Fruit fly (Drosophila melanogaster) whole organism, embryonic: ENCODE results near the gene CG8159.

Experiments used
- Atf-2 ChIP-seq: fragments of 200-800 bp; sonication (Bioruptor generic); optimal IDR thresholded peaks from 2 replicates; lab custom pipeline; 2016; ENCODE audit warnings: missing biosample characterization, missing genetic modification characterization
- Bdp1 ChIP-seq: fragments of 200-800 bp; sonication (Bioruptor generic); optimal IDR thresholded peaks from 3 replicates; lab custom pipeline; 2016; ENCODE audit warnings: missing biosample characterization, missing genetic modification characterization
- C15 ChIP-seq: fragments of 200-800 bp; sonication (Bioruptor generic); IDR thresholded peaks from 3 replicates; pipeline ENCODE4 v1.3.6; 2022; ENCODE audit warnings: missing biosample characterization, missing genetic modification characterization
- CG10321 ChIP-seq: fragments of 200-800 bp; sonication (Bioruptor generic); IDR thresholded peaks from 2 replicates; pipeline ENCODE4 v1.3.6; 2022; ENCODE audit warnings: missing biosample characterization, missing genetic modification characterization
- CG11398 ChIP-seq: fragments of 200-800 bp; sonication (Bioruptor generic); optimal IDR thresholded peaks from 2 replicates; lab custom pipeline; 2016; ENCODE audit warnings: missing biosample characterization, missing genetic modification characterization
- CG11695 ChIP-seq: fragments of 200-800 bp; sonication (Bioruptor generic); IDR thresholded peaks from 3 replicates; pipeline ENCODE4 v1.3.6; 2022; ENCODE audit warnings: missing biosample characterization, missing genetic modification characterization
- CG12744 ChIP-seq: fragments of 200-800 bp; sonication (Bioruptor generic); optimal IDR thresholded peaks from 2 replicates; lab custom pipeline; 2016; ENCODE audit warnings: missing biosample characterization, missing genetic modification characterization
- CG14710 ChIP-seq: fragments of 200-800 bp; sonication (Bioruptor generic); optimal IDR thresholded peaks from 3 replicates; lab custom pipeline; 2019; ENCODE audit warnings: missing biosample characterization, mild to moderate bottlenecking, missing genetic modification characterization, moderate library complexity
- CG14860 ChIP-seq: fragments of 200-800 bp; sonication (Bioruptor generic); IDR thresholded peaks from 3 replicates; pipeline ENCODE4 v1.3.6; 2022; ENCODE audit warnings: missing biosample characterization, missing genetic modification characterization; ENCODE audit not compliant: partially characterized antibody
- CG1792 ChIP-seq: fragments of 200-800 bp; sonication (Bioruptor generic); optimal IDR thresholded peaks from 2 replicates; lab custom pipeline; 2016; ENCODE audit warnings: missing biosample characterization, missing genetic modification characterization
- CG2678 ChIP-seq: fragments of 200-800 bp; sonication (Bioruptor generic); optimal IDR thresholded peaks from 3 replicates; lab custom pipeline; 2019; ENCODE audit warnings: missing biosample characterization, mild to moderate bottlenecking, missing genetic modification characterization, moderate library complexity
- CG3163 ChIP-seq: fragments of 200-800 bp; sonication (Bioruptor generic); optimal IDR thresholded peaks from 3 replicates; lab custom pipeline; 2016; ENCODE audit warnings: missing biosample characterization, missing genetic modification characterization
- CG32767 ChIP-seq: fragments of 200-800 bp; sonication (Bioruptor generic); IDR thresholded peaks from 2 replicates; pipeline ENCODE4 v1.3.6; 2022; ENCODE audit warnings: missing biosample characterization, missing genetic modification characterization
- CG33213 ChIP-seq: fragments of 200-800 bp; sonication (Bioruptor generic); optimal IDR thresholded peaks from 3 replicates; lab custom pipeline; 2016; ENCODE audit warnings: missing biosample characterization, missing genetic modification characterization
- CG34376 ChIP-seq: fragments of 200-800 bp; sonication (Bioruptor generic); optimal IDR thresholded peaks from 2 replicates; lab custom pipeline; 2018; ENCODE audit warnings: missing biosample characterization, mild to moderate bottlenecking, missing genetic modification characterization
- CG42726 ChIP-seq: fragments of 200-800 bp; sonication (Bioruptor generic); IDR thresholded peaks from 2 replicates; pipeline ENCODE4 v1.3.6; 2022; ENCODE audit warnings: missing biosample characterization, missing genetic modification characterization; ENCODE audit not compliant: partially characterized antibody
- CG4617 ChIP-seq: fragments of 200-800 bp; sonication (Bioruptor generic); optimal IDR thresholded peaks from 3 replicates; lab custom pipeline; 2016; ENCODE audit warnings: missing biosample characterization, missing genetic modification characterization, borderline replicate concordance
- CG5953 ChIP-seq: fragments of 200-800 bp; sonication (Bioruptor generic); IDR thresholded peaks from 2 replicates; pipeline ENCODE4 v1.3.6; 2022; ENCODE audit warnings: missing biosample characterization, missing genetic modification characterization
- CG6175 ChIP-seq: fragments of 200-800 bp; sonication (Bioruptor generic); IDR thresholded peaks from 3 replicates; pipeline ENCODE4 v1.3.6; 2022; ENCODE audit warnings: missing biosample characterization, missing genetic modification characterization
- CG7786 ChIP-seq: fragments of 200-800 bp; sonication (Bioruptor generic); optimal IDR thresholded peaks from 2 replicates; lab custom pipeline; 2016; ENCODE audit warnings: missing biosample characterization, missing genetic modification characterization
- CG8765 ChIP-seq: fragments of 200-800 bp; sonication (Bioruptor generic); IDR thresholded peaks from 2 replicates; pipeline ENCODE4 v1.3.6; 2022; ENCODE audit warnings: missing biosample characterization, missing genetic modification characterization
- CG9437 ChIP-seq: fragments of 200-800 bp; sonication (Bioruptor generic); optimal IDR thresholded peaks from 2 replicates; lab custom pipeline; 2018; ENCODE audit warnings: missing biosample characterization, mild to moderate bottlenecking, missing genetic modification characterization
- Camta ChIP-seq: fragments of 200-800 bp; sonication (Bioruptor generic); optimal IDR thresholded peaks from 2 replicates; lab custom pipeline; 2016; ENCODE audit warnings: missing biosample characterization, missing genetic modification characterization
- D19A ChIP-seq: fragments of 200-800 bp; optimal IDR thresholded peaks from 3 replicates; lab custom pipeline; 2019; ENCODE audit warnings: missing biosample characterization, mild to moderate bottlenecking, missing genetic modification characterization, moderate library complexity
- ERR ChIP-seq: fragments of 200-800 bp; sonication (Bioruptor generic); optimal IDR thresholded peaks from 2 replicates; lab custom pipeline; 2016; ENCODE audit warnings: missing biosample characterization, missing genetic modification characterization
- Ets97D ChIP-seq: fragments of 200-800 bp; sonication (Bioruptor generic); optimal IDR thresholded peaks from 3 replicates; lab custom pipeline; 2016; ENCODE audit warnings: missing biosample characterization, missing genetic modification characterization
- HLHmδ ChIP-seq: fragments of 200-800 bp; sonication (Bioruptor generic); optimal IDR thresholded peaks from 2 replicates; lab custom pipeline; 2018; ENCODE audit warnings: missing biosample characterization, mild to moderate bottlenecking, missing genetic modification characterization, moderate library complexity
- Hand ChIP-seq: fragments of 200-800 bp; sonication (Bioruptor generic); optimal IDR thresholded peaks from 2 replicates; lab custom pipeline; 2017; ENCODE audit warnings: mild to moderate bottlenecking, missing biosample characterization, missing genetic modification reagents, missing genetic modification characterization
- Hey ChIP-seq: fragments of 200-800 bp; sonication (Bioruptor generic); optimal IDR thresholded peaks from 3 replicates; lab custom pipeline; 2018; ENCODE audit warnings: missing biosample characterization, mild to moderate bottlenecking, missing genetic modification characterization
- Hr78 ChIP-seq, 2 experiments: fragments of 200-800 bp in 1 of 2; fragments of >200 bp in 1 of 2; sonication (Bioruptor generic) in 1 of 2; optimal IDR thresholded peaks; 2 replicates each; lab custom pipeline; 2017 to 2019; ENCODE audit warnings: missing biosample characterization in 2 of 2, missing genetic modification characterization in 2 of 2, mild to moderate bottlenecking in 1 of 2, moderate library complexity in 1 of 2
- MBD-R2 ChIP-seq: fragments of 200-800 bp; sonication (Bioruptor generic); IDR thresholded peaks from 2 replicates; pipeline ENCODE4 v1.3.6; 2022; ENCODE audit warnings: missing biosample characterization, missing genetic modification characterization
- Oli ChIP-seq: fragments of 200-800 bp; sonication (Bioruptor generic); optimal IDR thresholded peaks from 2 replicates; lab custom pipeline; 2018; ENCODE audit warnings: missing biosample characterization, mild to moderate bottlenecking, missing genetic modification characterization, moderate library complexity
- cg ChIP-seq: fragments of 200-800 bp; sonication (Bioruptor generic); optimal IDR thresholded peaks from 3 replicates; lab custom pipeline; 2019; ENCODE audit warnings: missing biosample characterization, mild to moderate bottlenecking, missing genetic modification characterization, moderate library complexity
- chif ChIP-seq, 2 experiments: fragments of 200-800 bp; sonication (Bioruptor generic); optimal IDR thresholded peaks; 3 replicates each; lab custom pipeline; 2016; ENCODE audit warnings: missing biosample characterization in 2 of 2, missing genetic modification characterization in 2 of 2
- chm ChIP-seq: fragments of 200-800 bp; sonication (Bioruptor generic); IDR thresholded peaks from 2 replicates; pipeline ENCODE4 v1.3.6; 2022; ENCODE audit warnings: missing biosample characterization, missing genetic modification characterization
- dpn ChIP-seq, 2 experiments: fragments of 200-800 bp; sonication (Bioruptor generic); optimal IDR thresholded peaks; 3 replicates each; lab custom pipeline; 2016; ENCODE audit warnings: missing biosample characterization in 2 of 2, missing genetic modification characterization in 2 of 2
- emc ChIP-seq: fragments of 200-800 bp; sonication (Bioruptor generic); optimal IDR thresholded peaks from 2 replicates; lab custom pipeline; 2016; ENCODE audit warnings: missing biosample characterization, missing genetic modification characterization
- fd102C ChIP-seq: fragments of 200-800 bp; sonication (Bioruptor generic); optimal IDR thresholded peaks from 2 replicates; lab custom pipeline; 2018; ENCODE audit warnings: missing biosample characterization, mild to moderate bottlenecking, missing genetic modification characterization, moderate library complexity
- gcm ChIP-seq: fragments of 200-800 bp; sonication (Bioruptor generic); optimal IDR thresholded peaks from 2 replicates; lab custom pipeline; 2019; ENCODE audit warnings: missing biosample characterization, mild to moderate bottlenecking, missing genetic modification characterization, moderate library complexity
- gsb-n ChIP-seq: fragments of 200-800 bp; sonication (Bioruptor generic); optimal IDR thresholded peaks from 3 replicates; lab custom pipeline; 2018; ENCODE audit warnings: missing biosample characterization, mild to moderate bottlenecking, missing genetic modification characterization
- ham ChIP-seq: fragments of 200-800 bp; sonication (Bioruptor generic); IDR thresholded peaks from 2 replicates; pipeline ENCODE4 v1.3.6; 2022; ENCODE audit warnings: missing biosample characterization, missing genetic modification characterization
- hkb ChIP-seq, 2 experiments: fragments of 200-800 bp in 1 of 2; fragments of >200 bp in 1 of 2; sonication (Bioruptor generic) in 1 of 2; IDR thresholded peaks in 1 of 2; optimal IDR thresholded peaks in 1 of 2; 2 replicates each; pipeline versions ENCODE4 v1.3.6 to Lab custom; 2017 to 2022; ENCODE audit warnings: missing biosample characterization in 1 of 2, missing genetic modification characterization in 1 of 2
- ind ChIP-seq: fragments of 200-800 bp; sonication (Bioruptor generic); optimal IDR thresholded peaks from 3 replicates; lab custom pipeline; 2016; ENCODE audit warnings: missing biosample characterization, missing genetic modification characterization
- jing ChIP-seq: fragments of 200-800 bp; sonication (Bioruptor generic); optimal IDR thresholded peaks from 2 replicates; lab custom pipeline; 2018; ENCODE audit warnings: missing biosample characterization, mild to moderate bottlenecking, missing genetic modification characterization
- lilli ChIP-seq: fragments of 200-800 bp; sonication (Bioruptor generic); optimal IDR thresholded peaks from 3 replicates; lab custom pipeline; 2016; ENCODE audit warnings: missing biosample characterization, missing genetic modification characterization
- sc ChIP-seq, 3 experiments: fragments of >200 bp in 2 of 3; fragments of 200-800 bp in 1 of 3; sonication (Bioruptor generic) in 1 of 3; optimal IDR thresholded peaks; 2 replicates in 2 of 3; 3 replicates in 1 of 3; lab custom pipeline; 2017; ENCODE audit warnings: mild to moderate bottlenecking in 1 of 3, missing biosample characterization in 1 of 3, missing genetic modification characterization in 1 of 3, missing genetic modification reagents in 1 of 3
- sim ChIP-seq: fragments of 200-800 bp; sonication (Bioruptor generic); IDR thresholded peaks from 2 replicates; pipeline ENCODE4 v1.3.6; 2022; ENCODE audit warnings: missing biosample characterization, missing genetic modification characterization
- sqz ChIP-seq: fragments of 200-800 bp; sonication (Bioruptor generic); optimal IDR thresholded peaks from 3 replicates; lab custom pipeline; 2018; ENCODE audit warnings: missing biosample characterization, mild to moderate bottlenecking, missing genetic modification characterization
- stc ChIP-seq: fragments of 200-800 bp; sonication (Bioruptor generic); IDR thresholded peaks from 2 replicates; pipeline ENCODE4 v1.3.6; 2022; ENCODE audit warnings: missing biosample characterization, missing genetic modification characterization
- zen2 ChIP-seq: fragments of 200-800 bp; sonication (Bioruptor generic); IDR thresholded peaks from 3 replicates; pipeline ENCODE4 v1.3.6; 2022; ENCODE audit warnings: missing biosample characterization, missing genetic modification characterization; ENCODE audit not compliant: partially characterized antibody

Gene CG8159

dm6 chr3R:8746354-8746753, 19.7 kb downstream of the CG8159 start (continued):
- no peak for TF ChIP-seq CG32767 (GFP tag; lab: Robert Waterston, UW)
- peak; percentile 70 for TF ChIP-seq CG14710 (tag; lab: Kevin White, UChicago)
- TF ChIP-seq Ets97D (GFP tag; lab: Kevin White, UChicago), result no peak
- TF ChIP-seq CG1792 (GFP tag; lab: Kevin White, UChicago), result no peak
- no peak for TF ChIP-seq C15 (GFP tag; lab: Robert Waterston, UW)
- peak; percentile 33 to 42 for TF ChIP-seq chif (GFP tag; optimal IDR thresholded peaks at IDR 0.05; lab: Kevin White, UChicago)
- peak; percentile 63 for TF ChIP-seq CG8765
- no peak for TF ChIP-seq Hr78 (GFP tag; optimal IDR thresholded peaks at IDR 0.05; lab: Kevin White, UChicago)
- TF ChIP-seq Oli (tag; lab: Kevin White, UChicago), result peak; percentile 66
- no peak for TF ChIP-seq CG12744 (GFP tag; lab: Kevin White, UChicago)
- peak; percentile 17 for TF ChIP-seq CG4617 (GFP tag; lab: Kevin White, UChicago)
- peak; percentile 58 for TF ChIP-seq lilli
- peak; percentile 54 for TF ChIP-seq ind
- TF ChIP-seq zen2 (GFP tag; lab: Robert Waterston, UW), result no peak
- no peak for TF ChIP-seq Bdp1 (GFP tag; lab: Kevin White, UChicago)
- TF ChIP-seq cg (GFP tag; lab: Kevin White, UChicago), result no peak
- TF ChIP-seq jing (GFP tag; lab: Kevin White, UChicago), result peak; percentile 6
- no peak for TF ChIP-seq CG3163 (GFP tag; lab: Kevin White, UChicago)
- TF ChIP-seq Hand (GFP tag; lab: Kevin White, UChicago), result no peak
- TF ChIP-seq CG11398, result no peak
- no peak for TF ChIP-seq ham (GFP tag; lab: Robert Waterston, UW)
- no peak for TF ChIP-seq ERR (GFP tag; lab: Kevin White, UChicago)
- peak; percentile 57; the same call in 2 of the 3 replicates for TF ChIP-seq CG11695 (GFP tag; lab: Robert Waterston, UW)
- no peak for TF ChIP-seq HLHmδ (GFP tag; lab: Kevin White, UChicago)
- TF ChIP-seq dpn (GFP tag; optimal IDR thresholded peaks at IDR 0.05; lab: Kevin White, UChicago), result peak in 1 of 2 experiments; percentile 63
- peak; percentile 25 for TF ChIP-seq fd102C (GFP tag; lab: Kevin White, UChicago)
- TF ChIP-seq sim (GFP tag; lab: Robert Waterston, UW), result peak; percentile 63; the same call in 1 of the 2 replicates
- no peak for TF ChIP-seq sqz (GFP tag; lab: Kevin White, UChicago)
- peak; percentile 72 for TF ChIP-seq stc
- no peak for TF ChIP-seq CG6175 (GFP tag; lab: Robert Waterston, UW)
- TF ChIP-seq Atf-2 (GFP tag; lab: Kevin White, UChicago), result no peak
- TF ChIP-seq gcm (GFP tag; lab: Kevin White, UChicago), result peak; percentile 53
- no peak for TF ChIP-seq CG33213 (GFP tag; lab: Kevin White, UChicago)
- TF ChIP-seq chm (GFP tag; lab: Robert Waterston, UW), result no peak
- TF ChIP-seq emc (GFP tag; lab: Kevin White, UChicago), result no peak
- TF ChIP-seq CG34376, result no peak
- TF ChIP-seq sc (optimal IDR thresholded peaks at IDR 0.05; lab: Kevin White, UChicago), result no peak
- peak; percentile 41 for TF ChIP-seq sc (GFP tag; optimal IDR thresholded peaks at IDR 0.05; lab: Kevin White, UChicago)
- peak; percentile 66 for TF ChIP-seq CG2678 (tag; lab: Kevin White, UChicago)
- peak; percentile 65 for TF ChIP-seq gsb-n (tag; lab: Kevin White, UChicago)
- TF ChIP-seq MBD-R2, result peak; percentile 15; the same call in 1 of the 2 replicates
- TF ChIP-seq D19A, result peak; percentile 69
- TF ChIP-seq CG5953, result no peak; the same call in 1 of the 2 replicates
- no peak for TF ChIP-seq hkb (optimal IDR thresholded peaks at IDR 0.05; lab: Kevin White, UChicago)
- TF ChIP-seq hkb (GFP tag; IDR thresholded peaks at IDR 0.05; lab: Robert Waterston, UW), result peak; percentile 79
- TF ChIP-seq CG10321 (GFP tag; lab: Robert Waterston, UW), result 0 out of 2 replicates have a peak, but pooled peaks have one; percentile 21
- TF ChIP-seq CG14860 (GFP tag; lab: Robert Waterston, UW), result no peak
- TF ChIP-seq CG7786, result no peak
- peak; percentile 45 for TF ChIP-seq Camta (GFP tag; lab: Kevin White, UChicago)
- TF ChIP-seq CG9437 (GFP tag; lab: Kevin White, UChicago), result no peak
- TF ChIP-seq Hey, result no peak
- TF ChIP-seq CG42726 (GFP tag; lab: Robert Waterston, UW), result no peak
